Worm (Caenorhabditis elegans) whole organism, midembryonic: ENCODE measurements around the gene tofu-2.
"Not testable (repeated sequence)": the region's sequence is repeated elsewhere in the genome, so short reads cannot be mapped to it uniquely, and the experiment has no call there.

ENCODE experiments used
- T22C8.4 ChIP-seq: fragments of 200-800 bp; sonication (Bioruptor generic); IDR thresholded peaks from 2 replicates; pipeline ENCODE4 v1.3.6; 2022; ENCODE audit warnings: missing genetic modification characterization, missing compliant biosample characterization
- cog-1 ChIP-seq: sonication (generic microtip); optimal IDR thresholded peaks from 2 replicates; lab custom pipeline; 2016; ENCODE audit warnings: missing genetic modification characterization, missing compliant biosample characterization
- flt-1 ChIP-seq: fragments of 200-800 bp; sonication (Bioruptor generic); IDR thresholded peaks from 2 replicates; pipeline ENCODE4 v1.3.6; 2022; ENCODE audit warnings: missing genetic modification characterization, missing compliant biosample characterization
- klf-2 ChIP-seq: fragments of 200-800 bp; sonication (Bioruptor generic); conservative IDR thresholded peaks from 2 replicates; pipeline ENCODE4 v1.3.6; 2022; ENCODE audit warnings: missing genetic modification reagents, missing genetic modification characterization, missing compliant biosample characterization
- med-1 ChIP-seq: sonication (generic microtip); optimal IDR thresholded peaks from 2 replicates; lab custom pipeline; 2017; ENCODE audit warnings: missing genetic modification characterization, mild to moderate bottlenecking, missing compliant biosample characterization, antibody characterized with exemption, missing genetic modification reagents; ENCODE audit not compliant: insufficient read depth
- ref-1 ChIP-seq: fragments of 200-800 bp; sonication (Bioruptor generic); conservative IDR thresholded peaks from 2 replicates; pipeline ENCODE4 v1.3.6; 2022; ENCODE audit warnings: missing genetic modification reagents, missing genetic modification characterization, missing compliant biosample characterization
- tab-1 ChIP-seq: fragments of 200-800 bp; sonication (Bioruptor generic); IDR thresholded peaks from 2 replicates; pipeline ENCODE4 v1.3.6; 2022; ENCODE audit warnings: missing genetic modification characterization, missing compliant biosample characterization
- ztf-23 ChIP-seq: fragments of 200-800 bp; sonication (Bioruptor generic); IDR thresholded peaks from 2 replicates; pipeline ENCODE4 v1.3.6; 2022; ENCODE audit warnings: missing genetic modification reagents, missing genetic modification characterization, missing compliant biosample characterization
- ztf-29 ChIP-seq: fragments of 200-800 bp; sonication (Bioruptor generic); IDR thresholded peaks from 2 replicates; pipeline ENCODE4 v1.3.6; 2022; ENCODE audit warnings: missing genetic modification reagents, missing genetic modification characterization, missing compliant biosample characterization

The tofu-2 gene

DNA sequence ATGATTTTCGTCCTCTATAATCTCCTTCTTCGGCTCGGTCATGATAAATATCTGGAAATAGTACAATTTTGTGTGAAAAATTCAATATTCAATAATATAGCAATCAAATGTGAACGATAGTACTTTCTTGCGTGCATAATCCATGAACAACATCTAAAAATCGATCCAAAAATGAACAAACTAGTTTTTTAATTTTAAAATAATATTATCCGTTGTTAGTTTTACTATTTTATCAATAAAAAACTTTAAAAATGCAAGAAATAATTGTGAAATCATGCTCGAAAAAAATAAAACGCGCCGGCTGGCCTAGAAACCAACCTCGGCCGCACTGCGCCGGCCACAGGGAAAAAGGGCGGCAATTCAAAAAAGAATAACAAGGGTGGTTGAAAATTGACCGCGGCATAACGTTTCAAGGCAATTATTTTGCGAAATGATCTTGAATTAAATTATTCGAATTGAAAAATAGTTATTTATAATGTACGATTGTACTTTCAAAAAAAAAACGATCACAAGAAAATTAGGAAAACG lies 33.6 kb upstream of the tofu-2 start, which contains the start of gene mys-1:
mys-1 (minus strand) TSS at position 51 of the 528 bp plus-strand sequence.
- no peak for TF ChIP-seq tab-1 (GFP tag; lab: Robert Waterston, UW)
- no peak for TF ChIP-seq T22C8.4 (GFP tag; lab: Robert Waterston, UW)
- TF ChIP-seq ref-1, result no peak
- no peak for TF ChIP-seq med-1
- no peak for TF ChIP-seq flt-1 (GFP tag; lab: Robert Waterston, UW)
- TF ChIP-seq klf-2 (GFP tag; lab: Robert Waterston, UW), result no peak
- no peak for TF ChIP-seq cog-1 (tag; lab: Kevin White, UChicago)
- no peak for TF ChIP-seq ztf-29
- peak; percentile 70 for TF ChIP-seq ztf-23

DNA sequence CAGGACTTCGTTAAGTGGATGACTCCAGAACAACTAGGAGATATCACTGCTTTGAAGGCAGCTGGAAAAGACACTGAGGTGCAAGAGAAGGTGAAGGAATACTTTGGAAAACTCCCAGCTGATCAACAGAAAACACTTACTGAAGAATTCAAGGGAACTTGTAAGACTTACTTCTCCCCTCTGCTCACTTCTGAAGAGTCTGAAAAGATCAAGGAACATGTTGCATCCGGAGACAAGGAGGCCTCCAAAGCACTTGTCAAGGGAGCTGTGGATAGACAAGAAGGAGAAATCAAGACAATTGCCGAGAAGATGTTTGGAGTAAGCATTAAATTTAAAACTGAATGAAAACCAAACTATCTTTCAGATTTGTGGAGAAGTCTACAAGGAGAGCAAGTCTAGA lies 28.3 kb upstream of the tofu-2 start:
- no peak for TF ChIP-seq klf-2 (GFP tag; lab: Robert Waterston, UW)
- no peak for TF ChIP-seq med-1
- no peak for TF ChIP-seq ref-1
- TF ChIP-seq ztf-29, result no peak
- TF ChIP-seq tab-1 (GFP tag; lab: Robert Waterston, UW), result no peak
- no peak for TF ChIP-seq T22C8.4 (GFP tag; lab: Robert Waterston, UW)
- no peak for TF ChIP-seq ztf-23
- no peak for TF ChIP-seq flt-1 (GFP tag; lab: Robert Waterston, UW)
- no peak for TF ChIP-seq cog-1 (tag; lab: Kevin White, UChicago)

DNA sequence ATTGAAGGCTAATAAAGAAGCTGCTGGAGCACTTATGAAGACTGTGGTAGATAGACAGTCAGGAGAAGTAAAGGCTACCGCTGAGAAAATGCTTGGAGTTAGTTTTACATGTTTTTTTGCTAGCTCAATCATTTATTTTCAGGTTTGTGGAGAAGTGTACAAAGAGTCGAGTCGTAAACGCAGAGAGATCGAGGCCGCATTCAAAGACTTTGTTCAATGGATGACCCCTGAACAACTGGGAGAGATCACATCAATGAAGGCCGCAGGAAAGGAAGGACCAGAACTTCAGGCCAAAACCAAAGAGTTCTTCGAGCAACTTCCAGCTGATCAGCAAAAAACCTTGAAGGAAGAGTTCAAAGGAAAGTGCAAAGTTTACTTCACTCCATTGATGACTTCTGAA lies 27.7 kb upstream of the tofu-2 start:
- TF ChIP-seq klf-2 (GFP tag; lab: Robert Waterston, UW) (no peak), med-1 (no peak), ref-1 (no peak), flt-1 (GFP tag; lab: Robert Waterston, UW) (no peak), T22C8.4 (GFP tag; lab: Robert Waterston, UW) (no peak)

DNA sequence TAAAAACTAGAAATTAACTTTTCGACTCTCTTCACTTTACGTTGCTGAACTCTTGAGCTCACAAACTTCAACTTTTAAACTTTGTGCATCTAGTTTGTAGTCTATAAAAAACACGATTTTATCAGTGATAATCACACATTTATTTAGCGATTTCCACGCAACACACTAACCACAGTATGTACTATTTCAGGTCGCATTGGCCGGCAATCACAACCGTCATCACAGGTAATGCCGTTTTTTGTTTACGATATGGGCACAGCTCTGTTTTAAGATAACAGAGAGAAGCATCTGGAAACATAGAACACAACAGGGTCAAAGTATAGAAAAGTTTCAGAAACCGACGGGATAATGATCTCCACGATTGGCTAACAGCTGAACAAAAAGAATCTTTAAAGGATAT lies 25.1 kb upstream of the tofu-2 start:
- TF ChIP-seq T22C8.4 (GFP tag; lab: Robert Waterston, UW) (no peak), klf-2 (GFP tag; lab: Robert Waterston, UW) (no peak), cog-1 (tag; lab: Kevin White, UChicago) (no peak), flt-1 (GFP tag; lab: Robert Waterston, UW) (no peak), med-1 (no peak), ztf-23 (no peak), ref-1 (no peak), ztf-29 (no peak), tab-1 (GFP tag; lab: Robert Waterston, UW) (no peak)

DNA sequence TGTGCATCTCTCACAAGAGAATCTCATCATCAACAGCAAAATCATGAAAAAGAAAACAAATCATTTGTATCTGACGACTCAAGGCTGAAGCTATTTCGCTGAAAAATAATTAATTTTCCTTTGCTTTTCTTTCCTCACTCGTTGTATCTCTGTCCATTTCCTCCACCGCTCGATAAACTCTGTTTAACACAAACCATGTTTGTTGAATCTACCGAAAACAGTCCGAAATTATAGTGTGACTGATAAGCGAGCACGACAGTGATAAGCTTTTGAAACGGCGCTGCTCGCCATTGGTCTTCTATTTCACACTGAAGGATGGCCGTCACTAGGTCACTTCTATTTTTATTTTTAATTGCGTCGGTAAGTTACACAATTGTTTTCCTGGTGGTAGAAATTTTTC lies 24.6 kb upstream of the tofu-2 start, which contains the start of gene npa-1:
npa-1 (plus strand) TSS at position 142 of the 400 bp plus-strand sequence.
- no peak for TF ChIP-seq ztf-29
- no peak for TF ChIP-seq klf-2 (GFP tag; lab: Robert Waterston, UW)
- TF ChIP-seq med-1, result no peak

DNA sequence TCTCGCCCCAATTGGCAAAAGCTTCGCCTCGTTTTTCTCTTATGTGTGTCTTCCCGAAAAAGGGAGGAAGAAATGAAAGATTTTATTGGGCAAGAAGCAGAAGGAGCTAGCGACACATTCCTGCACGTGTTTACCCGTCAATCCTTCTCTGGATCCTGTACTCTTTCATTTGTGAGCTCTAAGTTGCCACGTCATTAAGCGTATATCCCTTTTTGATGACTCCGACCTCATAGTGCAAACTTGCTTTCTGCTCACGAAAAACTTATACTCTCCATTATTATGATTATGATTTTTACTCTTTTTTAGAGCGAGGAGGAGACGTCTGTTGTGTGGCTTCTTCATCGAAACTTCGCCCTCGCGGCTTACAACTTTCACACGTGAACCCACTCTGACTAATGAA lies 21.3 kb upstream of the tofu-2 start, which contains the start of gene F27B10.1:
F27B10.1 (plus strand) TSS at position 301 of the 400 bp plus-strand sequence.
- TF ChIP-seq flt-1 (GFP tag; lab: Robert Waterston, UW) (no peak), ref-1 (no peak), klf-2 (GFP tag; lab: Robert Waterston, UW) (no peak), ztf-29 (no peak), cog-1 (tag; lab: Kevin White, UChicago) (no peak), tab-1 (GFP tag; lab: Robert Waterston, UW) (no peak), ztf-23 (no peak), med-1 (no peak), T22C8.4 (GFP tag; lab: Robert Waterston, UW) (no peak)

DNA sequence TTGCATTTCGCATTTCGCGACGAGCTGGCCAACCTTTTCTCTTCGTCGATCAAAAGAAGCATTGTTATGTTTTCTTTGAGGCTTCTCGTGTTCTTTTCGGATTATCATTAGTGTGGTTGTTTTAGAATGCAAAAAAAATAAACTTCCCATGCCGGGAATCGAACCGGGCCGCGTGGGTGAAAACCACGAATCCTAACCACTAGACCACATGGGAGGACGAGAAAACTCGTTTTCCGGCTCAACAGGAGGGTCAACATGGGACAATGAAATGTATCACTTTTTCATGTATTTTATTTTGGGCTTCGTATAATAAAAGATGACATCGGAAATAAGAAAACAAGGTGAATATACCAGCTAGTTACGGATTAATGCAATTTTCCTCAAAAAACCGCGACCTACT lies 18.6 kb upstream of the tofu-2 start:
- no peak for TF ChIP-seq flt-1 (GFP tag; lab: Robert Waterston, UW)
- no peak for TF ChIP-seq klf-2 (GFP tag; lab: Robert Waterston, UW)
- no peak for TF ChIP-seq ref-1
- TF ChIP-seq ztf-29, result no peak

DNA sequence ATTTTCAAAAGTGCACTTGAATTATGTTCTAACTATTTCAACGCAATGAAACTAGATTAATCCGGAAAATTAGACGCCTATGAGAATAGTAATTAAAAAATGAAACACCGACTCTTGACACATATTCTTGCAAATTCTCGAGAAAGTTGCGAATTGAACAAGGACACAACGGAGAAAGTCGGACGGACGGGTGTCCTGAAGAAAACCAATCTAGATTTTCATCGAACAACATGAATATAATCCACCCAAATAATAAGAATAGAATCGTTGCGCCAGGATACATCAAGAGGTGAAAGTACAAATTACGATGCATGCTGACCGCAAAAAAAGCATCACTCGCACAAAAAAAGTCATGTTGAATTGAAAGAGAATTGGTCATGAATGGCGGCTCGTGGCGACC lies 17.8 kb upstream of the tofu-2 start:
- TF ChIP-seq cog-1 (tag; lab: Kevin White, UChicago), result no peak
- TF ChIP-seq klf-2 (GFP tag; lab: Robert Waterston, UW), result no peak
- no peak for TF ChIP-seq ref-1
- no peak for TF ChIP-seq tab-1 (GFP tag; lab: Robert Waterston, UW)
- no peak for TF ChIP-seq T22C8.4 (GFP tag; lab: Robert Waterston, UW)
- TF ChIP-seq ztf-23, result no peak
- no peak for TF ChIP-seq flt-1 (GFP tag; lab: Robert Waterston, UW)
- no peak for TF ChIP-seq ztf-29
- no peak for TF ChIP-seq med-1

DNA sequence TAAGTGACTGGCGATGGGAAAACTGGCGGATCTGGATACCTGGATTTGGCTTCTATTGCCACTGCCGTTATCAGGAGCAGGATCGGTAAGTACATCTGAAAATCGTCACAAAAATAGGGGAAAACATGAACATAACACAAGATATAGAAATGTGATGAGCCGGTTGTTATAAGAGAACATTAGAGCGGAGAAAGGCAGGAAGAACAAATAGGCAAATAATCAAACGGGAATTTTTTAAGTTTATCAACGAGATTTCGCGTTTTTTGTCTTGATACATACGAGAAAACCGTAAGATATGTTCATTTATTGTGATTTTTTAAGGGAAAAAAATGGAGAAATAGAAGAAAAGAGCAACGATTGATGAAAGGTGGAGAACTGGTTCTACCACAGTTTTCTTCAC lies 14.2 kb upstream of the tofu-2 start, which contains the start of gene Y57E12AR.1:
Y57E12AR.1 (minus strand) TSS at position 101 of the 400 bp plus-strand sequence.
- TF ChIP-seq klf-2 (GFP tag; lab: Robert Waterston, UW) (no peak), flt-1 (GFP tag; lab: Robert Waterston, UW) (no peak), med-1 (no peak), ztf-29 (no peak), tab-1 (GFP tag; lab: Robert Waterston, UW) (no peak), T22C8.4 (GFP tag; lab: Robert Waterston, UW) (no peak), ref-1 (no peak), cog-1 (tag; lab: Kevin White, UChicago) (no peak), ztf-23 (no peak)

DNA sequence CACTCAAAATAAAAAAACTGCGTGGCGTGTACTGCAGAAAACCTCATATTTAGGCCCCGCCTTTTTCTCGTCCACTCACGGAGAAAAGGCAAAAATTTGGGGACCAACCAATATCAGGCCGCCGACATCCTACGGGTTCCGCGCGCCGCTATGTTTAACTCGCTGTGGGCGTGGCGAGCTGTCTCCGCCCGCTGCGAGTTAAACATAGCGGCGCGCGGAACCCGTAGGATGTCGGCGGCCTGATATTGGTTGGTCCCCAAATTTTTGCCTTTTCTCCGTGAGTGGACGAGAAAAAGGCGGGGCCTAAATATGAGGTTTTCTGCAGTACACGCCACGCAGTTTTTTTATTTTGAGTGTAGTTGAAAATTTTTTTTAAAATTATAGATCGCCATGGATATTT lies 11.7 kb upstream of the tofu-2 start, which contains the start of gene tmem-258:
tmem-258 (plus strand) TSS at position 385 of the 400 bp plus-strand sequence.
- not testable (repeated sequence) for TF ChIP-seq tab-1 (GFP tag; lab: Robert Waterston, UW); cog-1 (tag; lab: Kevin White, UChicago); ref-1

DNA sequence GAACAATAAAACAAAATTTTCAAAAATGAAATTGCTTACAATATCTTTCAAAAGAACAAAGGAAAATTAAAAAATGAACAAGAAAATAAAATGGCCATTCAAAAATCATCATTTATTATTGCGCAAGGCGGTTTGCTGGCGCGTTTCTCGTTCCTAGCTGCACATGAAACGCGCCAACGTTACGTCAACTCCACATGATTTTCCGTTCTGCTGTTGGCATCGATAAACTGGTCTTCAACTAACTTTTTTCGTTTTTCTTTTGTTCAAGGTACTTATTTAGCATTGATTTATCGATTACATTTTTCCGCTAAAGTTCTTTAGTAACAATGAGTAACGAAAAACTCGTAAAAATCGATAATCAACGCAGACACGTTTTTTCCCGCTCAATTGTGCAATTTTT lies 9.3 kb upstream of the tofu-2 start, which contains the start of the genes Y57E12AL.6 and Y57E12AL.1:
Y57E12AL.6 (minus strand) TSS at position 75 of the 400 bp plus-strand sequence.
Y57E12AL.1 (plus strand) TSS at position 135 of the 400 bp plus-strand sequence.
- TF ChIP-seq klf-2 (GFP tag; lab: Robert Waterston, UW) (peak; percentile 50; the same call in 1 of the 2 replicates), T22C8.4 (GFP tag; lab: Robert Waterston, UW) (peak; percentile 54), cog-1 (tag; lab: Kevin White, UChicago) (peak; percentile 43), ztf-23 (peak; percentile 80), ztf-29 (0 out of 2 replicates have a peak, but pooled peaks have one; percentile 15), med-1 (peak; percentile 56), tab-1 (GFP tag; lab: Robert Waterston, UW) (0 out of 2 replicates have a peak, but pooled peaks have one; percentile 38), flt-1 (GFP tag; lab: Robert Waterston, UW) (peak; percentile 54), ref-1 (no peak)
